Worm (Caenorhabditis elegans): Measurements from ENCODE around the gene Y37D8A.29.

Y37D8A.29 gene

ce11 chrIII:12918575-12918974 lies 27.1 kb upstream of the Y37D8A.29 start, which contains the start of gene Y37D8A.16:
Gene Y37D8A.16 (minus strand): TSS chrIII:12918675.
- TF ChIP-seq C34F6.9 (tag; optimal IDR thresholded peaks at IDR 0.05) (no peak), ztf-1 (GFP tag; conservative IDR thresholded peaks at IDR 0.05) (no peak), lin-13 (GFP tag; optimal IDR thresholded peaks at IDR 0.05) (no peak), nhr-77 (tag; optimal IDR thresholded peaks at IDR 0.05) (no peak), zag-1 (tag; optimal IDR thresholded peaks at IDR 0.05) (no peak), egl-27 (tag; optimal IDR thresholded peaks at IDR 0.05) (no peak), dmd-4 (tag; optimal IDR thresholded peaks at IDR 0.05) (no peak), lsy-2 (tag; optimal IDR thresholded peaks at IDR 0.05) (no peak), blmp-1 (tag; optimal IDR thresholded peaks at IDR 0.05; ENCODE audit: insufficient read depth) (no peak), nhr-21 (tag; optimal IDR thresholded peaks at IDR 0.05) (no peak), ztf-4 (tag; optimal IDR thresholded peaks at IDR 0.05) (no peak), snpc-4 (tag; optimal IDR thresholded peaks at IDR 0.05) (no peak), elt-1 (tag; optimal IDR thresholded peaks at IDR 0.05) (no peak), F13H6.1 (tag; optimal IDR thresholded peaks at IDR 0.05) (no peak), sma-3 (GFP tag; optimal IDR thresholded peaks at IDR 0.05) (no peak), fos-1 (tag; optimal IDR thresholded peaks at IDR 0.05) (no peak), nhr-6 (tag; optimal IDR thresholded peaks at IDR 0.05) (no peak), alr-1 (tag; optimal IDR thresholded peaks at IDR 0.05) (no peak)

ce11 chrIII:12917852-12918251 lies 26.4 kb upstream of the Y37D8A.29 start:
- TF ChIP-seq crh-2 (tag; optimal IDR thresholded peaks at IDR 0.05) (peak; percentile 2), ztf-1 (GFP tag; conservative IDR thresholded peaks at IDR 0.05) (no peak), fos-1 (tag; optimal IDR thresholded peaks at IDR 0.05) (peak; percentile 47), skn-1 (tag; optimal IDR thresholded peaks at IDR 0.05) (no peak)

ce11 chrIII:12916459-12916858 lies 25.0 kb upstream of the Y37D8A.29 start:
- TF ChIP-seq C34F6.9 (tag; optimal IDR thresholded peaks at IDR 0.05) (no peak), ama-1 (optimal IDR thresholded peaks at IDR 0.05) (no peak), zag-1 (tag; optimal IDR thresholded peaks at IDR 0.05) (no peak), crh-2 (tag; optimal IDR thresholded peaks at IDR 0.05) (no peak), R02D3.7 (tag; optimal IDR thresholded peaks at IDR 0.05) (no peak), nhr-21 (tag; optimal IDR thresholded peaks at IDR 0.05) (no peak), nhr-12 (tag; optimal IDR thresholded peaks at IDR 0.05) (no peak), nhr-10 (tag; optimal IDR thresholded peaks at IDR 0.05) (no peak), ceh-16 (tag; optimal IDR thresholded peaks at IDR 0.05) (no peak), lin-13 (GFP tag; optimal IDR thresholded peaks at IDR 0.05) (no peak), gmeb-1 (tag; optimal IDR thresholded peaks at IDR 0.05) (no peak), aly-2 (tag; optimal IDR thresholded peaks at IDR 0.05) (no peak), ztf-11 (tag; optimal IDR thresholded peaks at IDR 0.05) (no peak), nhr-23 (tag; optimal IDR thresholded peaks at IDR 0.05) (no peak), ZK546.5 (tag; optimal IDR thresholded peaks at IDR 0.05) (no peak), F13H6.1 (tag; optimal IDR thresholded peaks at IDR 0.05) (no peak)

- TF ChIP-seq ceh-16 (tag; optimal IDR thresholded peaks at IDR 0.05) (no peak), ztf-11 (tag; optimal IDR thresholded peaks at IDR 0.05) (no peak), peb-1 (tag; optimal IDR thresholded peaks at IDR 0.05) (no peak), lsy-2 (tag; optimal IDR thresholded peaks at IDR 0.05) (no peak), nhr-10 (tag; optimal IDR thresholded peaks at IDR 0.05) (no peak), lin-39 (tag; optimal IDR thresholded peaks at IDR 0.05) (no peak), nhr-11 (tag; optimal IDR thresholded peaks at IDR 0.05) (no peak), F13H6.1 (tag; optimal IDR thresholded peaks at IDR 0.05) (no peak), elt-1 (tag; optimal IDR thresholded peaks at IDR 0.05) (no peak), nhr-25 (tag; optimal IDR thresholded peaks at IDR 0.05) (no peak), egl-27 (tag; optimal IDR thresholded peaks at IDR 0.05) (no peak), dmd-4 (tag; optimal IDR thresholded peaks at IDR 0.05) (no peak), nhr-77 (tag; optimal IDR thresholded peaks at IDR 0.05) (no peak), nhr-21 (tag; optimal IDR thresholded peaks at IDR 0.05) (no peak), nhr-12 (tag; optimal IDR thresholded peaks at IDR 0.05) (no peak), ZK546.5 (tag; optimal IDR thresholded peaks at IDR 0.05) (no peak), unc-62 (GFP tag; optimal IDR thresholded peaks at IDR 0.05) (no peak), Y55F3AM.14 (GFP tag; optimal IDR thresholded peaks at IDR 0.05) (no peak)
Observed at ce11 chrIII:12910365-12910764, 18.9 kb upstream of the Y37D8A.29 start, which contains the start of gene flp-14. Gene flp-14 (plus strand): TSS chrIII:12910510.

ce11 chrIII:12907218-12907617 lies 15.7 kb upstream of the Y37D8A.29 start:
- TF ChIP-seq dmd-4 (tag; optimal IDR thresholded peaks at IDR 0.05), result no peak
- no peak for TF ChIP-seq fos-1 (tag; optimal IDR thresholded peaks at IDR 0.05)
- TF ChIP-seq skn-1 (tag; optimal IDR thresholded peaks at IDR 0.05), result no peak
- no peak for TF ChIP-seq elt-3 (tag; optimal IDR thresholded peaks at IDR 0.05)
- no peak for TF ChIP-seq nhr-11 (tag; optimal IDR thresholded peaks at IDR 0.05)
- TF ChIP-seq unc-55 (GFP tag; optimal IDR thresholded peaks at IDR 0.05), result no peak
